Fruit fly (Drosophila melanogaster): Measurements from ENCODE around the gene RabX6.

dm6 chr3L:660314-661075, 29.8 kb upstream of the RabX6 start:
- TF ChIP-seq CTCF (optimal IDR thresholded peaks at IDR 0.05): no peak
- TF ChIP-seq CG8478 (optimal IDR thresholded peaks at IDR 0.05): no peak

Measured in S2 (cell line).